Worm (Caenorhabditis elegans) whole organism, L4/young adult: ENCODE results near the gene phat-3.

Source experiments
- W03F9.2 ChIP-seq: fragments of 150-350 bp; optimal IDR thresholded peaks from 2 replicates; lab custom pipeline; 2014; ENCODE audit warnings: missing biosample characterization, missing genetic modification characterization
- dao-5 ChIP-seq: sonication (generic microtip); optimal IDR thresholded peaks from 2 replicates; lab custom pipeline; 2016; ENCODE audit warnings: missing genotype, missing genetic modification characterization, moderate library complexity, missing compliant biosample characterization

DNA sequence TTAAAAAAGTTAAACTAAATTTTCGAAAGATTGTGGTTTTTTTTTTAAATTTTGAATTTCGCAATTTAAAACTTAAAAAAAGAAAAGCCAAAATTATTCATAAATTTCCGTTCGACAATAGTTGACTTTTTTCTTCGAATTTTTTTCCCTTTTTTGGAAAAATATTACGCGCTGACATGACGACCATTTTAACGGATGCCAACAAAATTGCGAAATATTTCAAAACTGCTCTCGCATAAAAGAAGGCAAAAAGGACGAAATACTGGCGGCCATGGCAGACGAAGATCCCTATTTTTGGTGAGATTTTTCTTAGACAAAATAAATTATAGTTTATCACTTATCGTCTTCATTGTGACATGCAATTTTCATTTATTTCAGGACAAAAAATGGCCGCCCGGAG is 5.2 kb upstream of the phat-3 start:
- TF ChIP-seq dao-5 (tag; lab: Kevin White, UChicago): no peak
- TF ChIP-seq W03F9.2 (tag; lab: Kevin White, UChicago): no peak
